Worm (Caenorhabditis elegans): ENCODE measurements around the gene srlf-13.

- no peak for TF ChIP-seq nhr-28 (tag; optimal IDR thresholded peaks at IDR 0.05)
- TF ChIP-seq nhr-76 (tag; optimal IDR thresholded peaks at IDR 0.05): no peak
Observed at ce11 chrIV:10898160-10898559, 1.7 kb upstream of the srlf-13 start.
